Fruit fly (Drosophila melanogaster) whole organism, prepupa: ENCODE measurements around the gene aph-1.

Source experiments
- CG10631 ChIP-seq: fragments of 200-800 bp; sonication (Bioruptor generic); optimal IDR thresholded peaks from 2 replicates; lab custom pipeline; 2016; ENCODE audit warnings: missing biosample characterization, missing genetic modification characterization
- CG10669 ChIP-seq: fragments of 200-800 bp; sonication (Bioruptor generic); optimal IDR thresholded peaks from 3 replicates; lab custom pipeline; 2018; ENCODE audit warnings: missing biosample characterization, mild to moderate bottlenecking, missing genetic modification characterization, moderate library complexity
- CG11294 ChIP-seq: fragments of 200-800 bp; sonication (Bioruptor generic); IDR thresholded peaks from 2 replicates; pipeline ENCODE4 v1.3.6; 2022; ENCODE audit warnings: missing biosample characterization, missing genetic modification characterization
- CG15336 ChIP-seq: fragments of 200-800 bp; sonication (Bioruptor generic); IDR thresholded peaks from 2 replicates; pipeline ENCODE4 v1.3.6; 2022; ENCODE audit warnings: missing biosample characterization, missing genetic modification characterization
- CG1621 ChIP-seq: fragments of 200-800 bp; sonication (Bioruptor generic); optimal IDR thresholded peaks from 3 replicates; lab custom pipeline; 2018; ENCODE audit warnings: missing biosample characterization, mild to moderate bottlenecking, missing genetic modification characterization
- CG16779 ChIP-seq: fragments of 200-800 bp; sonication (Bioruptor generic); optimal IDR thresholded peaks from 3 replicates; lab custom pipeline; 2017; ENCODE audit warnings: missing biosample characterization, mild to moderate bottlenecking, missing genetic modification characterization
- CG32006 ChIP-seq: fragments of 200-800 bp; sonication (Bioruptor generic); optimal IDR thresholded peaks from 3 replicates; lab custom pipeline; 2017; ENCODE audit warnings: missing biosample characterization, mild to moderate bottlenecking, missing genetic modification characterization
- CG34406 ChIP-seq: fragments of 200-800 bp; sonication (Bioruptor generic); optimal IDR thresholded peaks from 3 replicates; lab custom pipeline; 2016; ENCODE audit warnings: missing biosample characterization, missing genetic modification characterization
- CG3919 ChIP-seq: fragments of 200-800 bp; sonication (Bioruptor generic); optimal IDR thresholded peaks from 3 replicates; lab custom pipeline; 2016; ENCODE audit warnings: missing biosample characterization, missing genetic modification characterization
- CG6163 ChIP-seq: fragments of 200-800 bp; sonication (Bioruptor generic); IDR thresholded peaks from 3 replicates; pipeline ENCODE4 v1.3.6; 2022; ENCODE audit warnings: missing biosample characterization, missing genetic modification characterization
- CG6276 ChIP-seq: fragments of 200-800 bp; sonication (Bioruptor generic); optimal IDR thresholded peaks from 2 replicates; lab custom pipeline; 2017; ENCODE audit warnings: missing biosample characterization, mild to moderate bottlenecking, missing genetic modification characterization
- CG6792 ChIP-seq: fragments of 200-800 bp; sonication (Bioruptor generic); optimal IDR thresholded peaks from 3 replicates; lab custom pipeline; 2016; ENCODE audit warnings: missing biosample characterization, missing genetic modification characterization
- CG6854 ChIP-seq: fragments of 200-800 bp; sonication (Bioruptor generic); optimal IDR thresholded peaks from 2 replicates; lab custom pipeline; 2017; ENCODE audit warnings: missing biosample characterization, mild to moderate bottlenecking, missing genetic modification characterization
- CG7368 ChIP-seq: fragments of 200-800 bp; sonication (Bioruptor generic); optimal IDR thresholded peaks from 3 replicates; lab custom pipeline; 2016; ENCODE audit warnings: missing biosample characterization, missing genetic modification characterization
- CG8119 ChIP-seq: fragments of 200-800 bp; sonication (Bioruptor generic); IDR thresholded peaks from 3 replicates; pipeline ENCODE4 v1.3.6; 2022; ENCODE audit warnings: missing biosample characterization, missing genetic modification characterization
- CG8319 ChIP-seq: fragments of 200-800 bp; sonication (Bioruptor generic); optimal IDR thresholded peaks from 3 replicates; lab custom pipeline; 2016; ENCODE audit warnings: missing biosample characterization, missing genetic modification characterization
- CG9139 ChIP-seq: fragments of 200-800 bp; sonication (Bioruptor generic); optimal IDR thresholded peaks from 3 replicates; lab custom pipeline; 2017; ENCODE audit warnings: missing biosample characterization, mild to moderate bottlenecking, missing genetic modification characterization
- Eip75B ChIP-seq: fragments of 200-800 bp; sonication (Bioruptor generic); optimal IDR thresholded peaks from 3 replicates; lab custom pipeline; 2016; ENCODE audit warnings: missing biosample characterization, missing genetic modification characterization
- Eip78C ChIP-seq: fragments of 200-800 bp; sonication (Bioruptor generic); peaks from one replicate; lab custom pipeline; 2016; ENCODE audit warnings: missing biosample characterization, missing genetic modification characterization
- Ets21C ChIP-seq: fragments of 200-800 bp; sonication (Bioruptor generic); optimal IDR thresholded peaks from 3 replicates; lab custom pipeline; 2016; ENCODE audit warnings: missing biosample characterization, missing genetic modification characterization
- Ets96B ChIP-seq: fragments of 200-800 bp; optimal IDR thresholded peaks from 2 replicates; lab custom pipeline; 2019; ENCODE audit warnings: missing biosample characterization, mild to moderate bottlenecking, missing genetic modification characterization, moderate library complexity
- Gug ChIP-seq: fragments of 200-800 bp; sonication (Bioruptor generic); IDR thresholded peaks from 2 replicates; pipeline ENCODE4 v1.3.6; 2022; ENCODE audit warnings: missing biosample characterization, missing genetic modification characterization
- Hr39 ChIP-seq: fragments of 200-800 bp; sonication (Bioruptor generic); optimal IDR thresholded peaks from 2 replicates; lab custom pipeline; 2016; ENCODE audit warnings: missing biosample characterization, missing genetic modification characterization
- Lpt ChIP-seq: fragments of 200-800 bp; sonication (Bioruptor generic); optimal IDR thresholded peaks from 3 replicates; lab custom pipeline; 2016; ENCODE audit warnings: missing biosample characterization, missing genetic modification characterization
- OdsH ChIP-seq: fragments of 200-800 bp; sonication (Bioruptor generic); optimal IDR thresholded peaks from 3 replicates; lab custom pipeline; 2016; ENCODE audit warnings: missing biosample characterization, missing genetic modification characterization
- Smox ChIP-seq: fragments of 200-800 bp; sonication (Bioruptor generic); optimal IDR thresholded peaks from 3 replicates; lab custom pipeline; 2016; ENCODE audit warnings: missing biosample characterization, missing genetic modification characterization
- Sox102F ChIP-seq: fragments of 200-800 bp; sonication (Bioruptor generic); optimal IDR thresholded peaks from 2 replicates; lab custom pipeline; 2016; ENCODE audit warnings: missing biosample characterization, mild to moderate bottlenecking, missing genetic modification characterization
- Sox14 ChIP-seq: fragments of 200-800 bp; sonication (Bioruptor generic); optimal IDR thresholded peaks from 3 replicates; lab custom pipeline; 2016; ENCODE audit warnings: missing biosample characterization, missing genetic modification characterization
- Sox15 ChIP-seq: fragments of 200-800 bp; sonication (Bioruptor generic); optimal IDR thresholded peaks from 3 replicates; lab custom pipeline; 2016; ENCODE audit warnings: missing biosample characterization, missing genetic modification characterization
- achi ChIP-seq: fragments of 200-800 bp; sonication (Bioruptor generic); optimal IDR thresholded peaks from 3 replicates; lab custom pipeline; 2016; ENCODE audit warnings: missing biosample characterization, missing genetic modification characterization
- cyc ChIP-seq: fragments of 200-800 bp; sonication (Bioruptor generic); optimal IDR thresholded peaks from 3 replicates; lab custom pipeline; 2016; ENCODE audit warnings: missing biosample characterization, missing genetic modification characterization
- dac ChIP-seq: fragments of 200-800 bp; sonication (Bioruptor generic); optimal IDR thresholded peaks from 2 replicates; lab custom pipeline; 2017; ENCODE audit warnings: missing biosample characterization, mild to moderate bottlenecking, missing genetic modification characterization
- fd59A ChIP-seq: fragments of 200-800 bp; sonication (Bioruptor generic); optimal IDR thresholded peaks from 2 replicates; lab custom pipeline; 2017; ENCODE audit warnings: missing biosample characterization, mild to moderate bottlenecking, missing genetic modification characterization, missing genetic modification reagents
- fd85E ChIP-seq: fragments of 200-800 bp; sonication (Bioruptor generic); optimal IDR thresholded peaks from 3 replicates; lab custom pipeline; 2016; ENCODE audit warnings: missing biosample characterization, missing genetic modification characterization
- lz ChIP-seq: fragments of 200-800 bp; sonication (Bioruptor generic); optimal IDR thresholded peaks from 3 replicates; lab custom pipeline; 2016; ENCODE audit warnings: missing biosample characterization, missing genetic modification characterization
- net ChIP-seq: fragments of 200-800 bp; sonication (Bioruptor generic); optimal IDR thresholded peaks from 3 replicates; lab custom pipeline; 2016; ENCODE audit warnings: missing biosample characterization, missing genetic modification characterization
- pdm3 ChIP-seq: fragments of 200-800 bp; sonication (Bioruptor generic); optimal IDR thresholded peaks from 3 replicates; lab custom pipeline; 2016; ENCODE audit warnings: missing biosample characterization, missing genetic modification characterization
- salr ChIP-seq, 2 experiments: fragments of 200-800 bp; sonication (Bioruptor generic); optimal IDR thresholded peaks; 3 replicates each; lab custom pipeline; 2016 to 2018; ENCODE audit warnings: missing biosample characterization in 2 of 2, missing genetic modification characterization in 2 of 2, mild to moderate bottlenecking in 1 of 2
- spab ChIP-seq: fragments of 200-800 bp; sonication (Bioruptor generic); optimal IDR thresholded peaks from 2 replicates; lab custom pipeline; 2017; ENCODE audit warnings: missing biosample characterization, mild to moderate bottlenecking, missing genetic modification characterization, missing genetic modification reagents
- svp ChIP-seq: fragments of 200-800 bp; sonication (Bioruptor generic); peaks from one replicate; lab custom pipeline; 2016; ENCODE audit warnings: missing biosample characterization, missing genetic modification characterization
- topi ChIP-seq: fragments of 200-800 bp; sonication (Bioruptor generic); optimal IDR thresholded peaks from 3 replicates; lab custom pipeline; 2016; ENCODE audit warnings: missing biosample characterization, missing genetic modification characterization
- vri ChIP-seq: fragments of 200-800 bp; sonication (Bioruptor generic); optimal IDR thresholded peaks from 3 replicates; lab custom pipeline; 2016; ENCODE audit warnings: missing biosample characterization, mild to moderate bottlenecking, missing genetic modification characterization

aph-1 gene

dm6 chr2L:2734215-2734614 lies 31.8 kb upstream of the aph-1 start (continued):
- TF ChIP-seq svp (GFP tag; lab: Kevin White, UChicago) (peak; percentile 90), Eip75B (GFP tag; lab: Kevin White, UChicago) (peak; percentile 71), CG8319 (peak; percentile 70), OdsH (GFP tag; lab: Kevin White, UChicago) (peak; percentile 84), Hr39 (GFP tag; lab: Kevin White, UChicago) (peak; percentile 78), Ets96B (tag; lab: Kevin White, UChicago) (peak; percentile 80), Lpt (GFP tag; lab: Kevin White, UChicago) (peak; percentile 68), Smox (GFP tag; lab: Kevin White, UChicago) (peak; percentile 61), cyc (peak; percentile 70), salr (GFP tag; optimal IDR thresholded peaks at IDR 0.05; lab: Kevin White, UChicago) (peak; percentile 69 to 79), lz (GFP tag; lab: Kevin White, UChicago) (peak; percentile 69), CG11294 (GFP tag; lab: Robert Waterston, UW) (peak; percentile 72), CG8119 (GFP tag; lab: Robert Waterston, UW) (peak; percentile 81), CG15336 (GFP tag; lab: Robert Waterston, UW) (peak; percentile 82), Eip78C (GFP tag; lab: Kevin White, UChicago) (peak; percentile 94), CG6163 (GFP tag; lab: Robert Waterston, UW) (peak; percentile 76), Ets21C (peak; percentile 64), fd59A (GFP tag; lab: Kevin White, UChicago) (peak; percentile 88), CG10631 (peak; percentile 84)

DNA sequence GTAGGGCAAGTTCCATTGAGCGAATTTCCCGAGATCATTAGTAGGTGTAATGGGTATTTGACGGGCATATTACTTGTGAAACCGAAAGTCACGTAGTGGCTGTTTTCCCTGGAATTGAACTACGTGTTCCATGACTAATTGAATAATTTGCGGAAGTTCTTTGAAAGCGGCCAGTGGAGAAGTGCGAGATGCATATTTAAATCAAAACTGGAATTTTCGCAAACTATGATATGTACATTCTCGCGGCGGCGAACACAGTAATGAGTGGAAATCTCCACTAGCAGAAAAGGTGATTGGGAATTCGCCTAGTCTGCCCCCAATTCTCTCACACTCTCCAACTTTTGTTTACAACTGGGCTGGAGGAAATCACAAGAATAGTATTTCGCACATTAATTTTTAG lies 31.1 kb upstream of the aph-1 start:
- TF ChIP-seq topi (GFP tag; lab: Kevin White, UChicago) (no peak), CG3919 (peak; percentile 5), CG1621 (tag; lab: Kevin White, UChicago) (peak; percentile 11), CG6276 (no peak), pdm3 (GFP tag; lab: Kevin White, UChicago) (peak; percentile 17), spab (GFP tag; lab: Kevin White, UChicago) (peak; percentile 3), CG7368 (GFP tag; lab: Kevin White, UChicago) (no peak), CG10669 (peak; percentile 30), CG10631 (peak; percentile 40), Eip78C (GFP tag; lab: Kevin White, UChicago) (peak; percentile 72), salr (GFP tag; optimal IDR thresholded peaks at IDR 0.05; lab: Kevin White, UChicago) (peak in 1 of 2 experiments; percentile 4), CG11294 (GFP tag; lab: Robert Waterston, UW) (0 out of 2 replicates have a peak, but pooled peaks have one; percentile 15), CG32006 (GFP tag; lab: Kevin White, UChicago) (peak; percentile 32), achi (GFP tag; lab: Kevin White, UChicago) (peak; percentile 6)

dm6 chr2L:2735539-2735938 lies 30.5 kb upstream of the aph-1 start:
- TF ChIP-seq CG3919, result no peak
- no peak for TF ChIP-seq salr (GFP tag; optimal IDR thresholded peaks at IDR 0.05; lab: Kevin White, UChicago)
- no peak for TF ChIP-seq Gug
- TF ChIP-seq CG6163 (GFP tag; lab: Robert Waterston, UW), result peak; percentile 51; the same call in 2 of the 3 replicates
- no peak for TF ChIP-seq Sox102F (GFP tag; lab: Kevin White, UChicago)
- TF ChIP-seq Sox14 (GFP tag; lab: Kevin White, UChicago), result no peak
- no peak for TF ChIP-seq CG6854 (GFP tag; lab: Kevin White, UChicago)
- no peak for TF ChIP-seq Ets21C

dm6 chr2L:2737561-2737960 lies 28.5 kb upstream of the aph-1 start:
- TF ChIP-seq CG34406 (GFP tag; lab: Kevin White, UChicago) (no peak), net (no peak), OdsH (GFP tag; lab: Kevin White, UChicago) (no peak), fd85E (no peak), CG10631 (no peak), Ets21C (no peak), CG9139 (GFP tag; lab: Kevin White, UChicago) (no peak), CG15336 (GFP tag; lab: Robert Waterston, UW) (no peak), Sox15 (GFP tag; lab: Kevin White, UChicago) (no peak), vri (GFP tag; lab: Kevin White, UChicago) (no peak), CG6163 (GFP tag; lab: Robert Waterston, UW) (no peak), CG10669 (no peak), CG6792 (no peak), Sox102F (GFP tag; lab: Kevin White, UChicago) (no peak), CG16779 (no peak), dac (GFP tag; lab: Kevin White, UChicago) (no peak), cyc (no peak)
